Fruit fly (Drosophila melanogaster) whole organism, embryonic: ENCODE measurements around the gene CG43954.

Experiments used
- B-H2 ChIP-seq: fragments of 200-800 bp; sonication (Bioruptor generic); optimal IDR thresholded peaks from 2 replicates; lab custom pipeline; 2018; ENCODE audit warnings: missing biosample characterization, mild to moderate bottlenecking, missing genetic modification characterization
- Bteb2 ChIP-seq: fragments of 200-800 bp; sonication (Bioruptor generic); optimal IDR thresholded peaks from 2 replicates; lab custom pipeline; 2016; ENCODE audit warnings: missing biosample characterization, missing genetic modification characterization
- CG10209 ChIP-seq: fragments of 200-800 bp; sonication (Bioruptor generic); optimal IDR thresholded peaks from 3 replicates; lab custom pipeline; 2017; ENCODE audit warnings: missing biosample characterization, mild to moderate bottlenecking, missing genetic modification characterization, missing genetic modification reagents
- CG11085 ChIP-seq: fragments of 200-800 bp; sonication (Bioruptor generic); IDR thresholded peaks from 2 replicates; pipeline ENCODE4 v1.3.6; 2022; ENCODE audit warnings: missing biosample characterization, missing genetic modification characterization
- CG11247 ChIP-seq: fragments of 200-800 bp; sonication (Bioruptor generic); IDR thresholded peaks from 2 replicates; pipeline ENCODE4 v1.3.6; 2022; ENCODE audit warnings: missing biosample characterization, missing genetic modification characterization
- CG11560 ChIP-seq: fragments of 200-800 bp; sonication (Bioruptor generic); IDR thresholded peaks from 3 replicates; pipeline ENCODE4 v1.3.6; 2022; ENCODE audit warnings: missing biosample characterization, missing genetic modification characterization
- CG12071 ChIP-seq: fragments of 200-800 bp; sonication (Bioruptor generic); optimal IDR thresholded peaks from 3 replicates; lab custom pipeline; 2018; ENCODE audit warnings: missing biosample characterization, mild to moderate bottlenecking, missing genetic modification characterization
- CG15514 ChIP-seq: fragments of 200-800 bp; sonication (Bioruptor generic); optimal IDR thresholded peaks from 3 replicates; lab custom pipeline; 2017; ENCODE audit warnings: missing biosample characterization, missing genetic modification characterization, mild to moderate bottlenecking, moderate library complexity, missing genetic modification reagents
- CG17829 ChIP-seq: fragments of 200-800 bp; optimal IDR thresholded peaks from 2 replicates; lab custom pipeline; 2019; ENCODE audit warnings: missing biosample characterization, mild to moderate bottlenecking, missing genetic modification characterization, moderate library complexity
- CG17912 ChIP-seq: fragments of 200-800 bp; sonication (Bioruptor generic); optimal IDR thresholded peaks from 2 replicates; lab custom pipeline; 2018; ENCODE audit warnings: missing biosample characterization, mild to moderate bottlenecking, missing genetic modification characterization
- CG18599 ChIP-seq: fragments of 200-800 bp; sonication (Bioruptor generic); optimal IDR thresholded peaks from 3 replicates; lab custom pipeline; 2017; ENCODE audit warnings: missing biosample characterization, missing genetic modification characterization, mild to moderate bottlenecking, moderate library complexity, missing genetic modification reagents
- CG2875 ChIP-seq: fragments of 200-800 bp; sonication (Bioruptor generic); optimal IDR thresholded peaks from 2 replicates; lab custom pipeline; 2017; ENCODE audit warnings: missing biosample characterization, mild to moderate bottlenecking, missing genetic modification characterization, missing genetic modification reagents
- CG3281 ChIP-seq: fragments of 200-800 bp; sonication (Bioruptor generic); optimal IDR thresholded peaks from 3 replicates; lab custom pipeline; 2017; ENCODE audit warnings: missing biosample characterization, mild to moderate bottlenecking, missing genetic modification characterization
- CG34376 ChIP-seq: fragments of 200-800 bp; sonication (Bioruptor generic); optimal IDR thresholded peaks from 2 replicates; lab custom pipeline; 2018; ENCODE audit warnings: missing biosample characterization, mild to moderate bottlenecking, missing genetic modification characterization
- CG3838 ChIP-seq: fragments of 200-800 bp; sonication (Bioruptor generic); optimal IDR thresholded peaks from 3 replicates; lab custom pipeline; 2016; ENCODE audit warnings: missing biosample characterization, missing genetic modification characterization
- CG7745 ChIP-seq: fragments of 200-800 bp; sonication (Bioruptor generic); optimal IDR thresholded peaks from 2 replicates; lab custom pipeline; 2018; ENCODE audit warnings: missing biosample characterization, mild to moderate bottlenecking, missing genetic modification characterization, moderate library complexity
- CG7963 ChIP-seq: fragments of 200-800 bp; sonication (Bioruptor generic); IDR thresholded peaks from 3 replicates; pipeline ENCODE4 v1.3.6; 2022; ENCODE audit warnings: missing biosample characterization, missing genetic modification characterization; ENCODE audit not compliant: partially characterized antibody
- CG7987 ChIP-seq: fragments of 200-800 bp; sonication (Bioruptor generic); optimal IDR thresholded peaks from 2 replicates; lab custom pipeline; 2018; ENCODE audit warnings: missing biosample characterization, mild to moderate bottlenecking, missing genetic modification characterization, moderate library complexity
- D19A ChIP-seq: fragments of 200-800 bp; optimal IDR thresholded peaks from 3 replicates; lab custom pipeline; 2019; ENCODE audit warnings: missing biosample characterization, mild to moderate bottlenecking, missing genetic modification characterization, moderate library complexity
- Dip2 ChIP-seq: fragments of 200-800 bp; sonication (Bioruptor generic); IDR thresholded peaks from 2 replicates; pipeline ENCODE4 v1.3.6; 2022; ENCODE audit warnings: missing biosample characterization, missing genetic modification characterization
- Dip3 ChIP-seq: fragments of 200-800 bp; sonication (Bioruptor generic); optimal IDR thresholded peaks from 3 replicates; lab custom pipeline; 2016; ENCODE audit warnings: missing biosample characterization, missing genetic modification characterization
- Dref ChIP-seq: fragments of 200-800 bp; sonication (Bioruptor generic); IDR thresholded peaks from 2 replicates; pipeline ENCODE4 v1.3.6; 2022; ENCODE audit warnings: missing biosample characterization, missing genetic modification characterization
- Drgx ChIP-seq: fragments of 200-800 bp; sonication (Bioruptor generic); IDR thresholded peaks from 2 replicates; pipeline ENCODE4 v1.3.6; 2022; ENCODE audit warnings: missing biosample characterization, missing genetic modification characterization
- Ets97D ChIP-seq: fragments of 200-800 bp; sonication (Bioruptor generic); optimal IDR thresholded peaks from 3 replicates; lab custom pipeline; 2016; ENCODE audit warnings: missing biosample characterization, missing genetic modification characterization
- Fer1 ChIP-seq: fragments of 200-800 bp; sonication (Bioruptor generic); optimal IDR thresholded peaks from 2 replicates; lab custom pipeline; 2017; ENCODE audit warnings: missing biosample characterization, mild to moderate bottlenecking, missing genetic modification characterization
- HHEX ChIP-seq: fragments of 200-800 bp; sonication (Bioruptor generic); optimal IDR thresholded peaks from 3 replicates; lab custom pipeline; 2017; ENCODE audit warnings: missing biosample characterization, mild to moderate bottlenecking, missing genetic modification characterization, missing genetic modification reagents
- HLH3B ChIP-seq: fragments of 200-800 bp; sonication (Bioruptor generic); IDR thresholded peaks from 2 replicates; pipeline ENCODE4 v1.3.6; 2022; ENCODE audit warnings: missing biosample characterization, missing genetic modification characterization
- Lpt ChIP-seq: fragments of >200 bp; optimal IDR thresholded peaks from 2 replicates; lab custom pipeline; 2018; ENCODE audit warnings: missing biosample characterization, missing genetic modification characterization
- Meics ChIP-seq: fragments of 200-800 bp; sonication (Bioruptor generic); optimal IDR thresholded peaks from 2 replicates; lab custom pipeline; 2017; ENCODE audit warnings: missing biosample characterization, mild to moderate bottlenecking, missing genetic modification characterization
- Mrtf ChIP-seq: fragments of 200-800 bp; sonication (Bioruptor generic); IDR thresholded peaks from 3 replicates; pipeline ENCODE4 v1.3.6; 2022; ENCODE audit warnings: missing biosample characterization, missing genetic modification characterization
- Ptx1 ChIP-seq: fragments of 200-800 bp; sonication (Bioruptor generic); IDR thresholded peaks from 2 replicates; pipeline ENCODE4 v1.3.6; 2022; ENCODE audit warnings: missing biosample characterization, missing genetic modification characterization
- Rfx ChIP-seq: fragments of 200-800 bp; sonication (Bioruptor generic); IDR thresholded peaks from 2 replicates; pipeline ENCODE4 v1.3.6; 2022; ENCODE audit warnings: missing biosample characterization, missing genetic modification characterization
- caup ChIP-seq: fragments of 200-800 bp; sonication (Bioruptor generic); optimal IDR thresholded peaks from 3 replicates; lab custom pipeline; 2017; ENCODE audit warnings: missing biosample characterization, mild to moderate bottlenecking, missing genetic modification characterization, moderate library complexity; ENCODE audit not compliant: severe bottlenecking
- chm ChIP-seq: fragments of 200-800 bp; sonication (Bioruptor generic); IDR thresholded peaks from 2 replicates; pipeline ENCODE4 v1.3.6; 2022; ENCODE audit warnings: missing biosample characterization, missing genetic modification characterization
- crol ChIP-seq: fragments of 200-800 bp; sonication (Bioruptor generic); IDR thresholded peaks from 2 replicates; pipeline ENCODE4 v1.3.6; 2022; ENCODE audit warnings: missing biosample characterization, missing genetic modification characterization
- exex ChIP-seq: fragments of 200-800 bp; sonication (Bioruptor generic); optimal IDR thresholded peaks from 4 replicates; lab custom pipeline; 2018; ENCODE audit warnings: missing biosample characterization, mild to moderate bottlenecking, missing genetic modification characterization, moderate library complexity
- grn ChIP-seq: fragments of 200-800 bp; sonication (Bioruptor generic); optimal IDR thresholded peaks from 3 replicates; lab custom pipeline; 2017; ENCODE audit warnings: missing biosample characterization, missing genetic modification characterization
- hkb ChIP-seq, 2 experiments: fragments of 200-800 bp in 1 of 2; fragments of >200 bp in 1 of 2; sonication (Bioruptor generic) in 1 of 2; IDR thresholded peaks in 1 of 2; optimal IDR thresholded peaks in 1 of 2; 2 replicates each; pipeline versions ENCODE4 v1.3.6 to Lab custom; 2017 to 2022; ENCODE audit warnings: missing biosample characterization in 1 of 2, missing genetic modification characterization in 1 of 2
- lab ChIP-seq: fragments of 200-800 bp; sonication (Bioruptor generic); optimal IDR thresholded peaks from 3 replicates; lab custom pipeline; 2017; ENCODE audit warnings: missing biosample characterization, missing genetic modification characterization, mild to moderate bottlenecking, moderate library complexity, missing genetic modification reagents
- otp ChIP-seq: fragments of 200-800 bp; sonication (Bioruptor generic); IDR thresholded peaks from 3 replicates; pipeline ENCODE4, ENCODE4 v1.3.6; 2022; ENCODE audit warnings: missing biosample characterization, missing genetic modification characterization
- pfk ChIP-seq: fragments of 200-800 bp; sonication (Bioruptor generic); optimal IDR thresholded peaks from 2 replicates; lab custom pipeline; 2018; ENCODE audit warnings: missing biosample characterization, mild to moderate bottlenecking, missing genetic modification characterization, moderate library complexity
- so ChIP-seq: fragments of 200-800 bp; sonication (Bioruptor generic); IDR thresholded peaks from 3 replicates; pipeline ENCODE4 v1.3.6; 2022; ENCODE audit warnings: missing biosample characterization, missing genetic modification characterization
- sug ChIP-seq: fragments of 200-800 bp; optimal IDR thresholded peaks from 2 replicates; lab custom pipeline; 2019; ENCODE audit warnings: missing biosample characterization, mild to moderate bottlenecking, missing genetic modification characterization, moderate library complexity
- vvl ChIP-seq: fragments of 200-800 bp; sonication (Bioruptor generic); IDR thresholded peaks from 2 replicates; pipeline ENCODE4 v1.3.6; 2022; ENCODE audit warnings: missing biosample characterization, missing genetic modification characterization
- wek ChIP-seq: fragments of 200-800 bp; sonication (Bioruptor generic); optimal IDR thresholded peaks from 3 replicates; lab custom pipeline; 2018; ENCODE audit warnings: missing biosample characterization, mild to moderate bottlenecking, missing genetic modification characterization, moderate library complexity
- zfh2 ChIP-seq: fragments of 200-800 bp; sonication (Bioruptor generic); optimal IDR thresholded peaks from 2 replicates; lab custom pipeline; 2016; ENCODE audit warnings: missing biosample characterization, missing genetic modification characterization

CG43954 gene

dm6 chr3L:16670882-16671675 lies 40.4 kb downstream of the CG43954 start:
- TF ChIP-seq D19A (tag; lab: Kevin White, UChicago) (peak; percentile 67), grn (GFP tag; lab: Kevin White, UChicago) (peak; percentile 15), Bteb2 (no peak), CG34376 (GFP tag; lab: Kevin White, UChicago) (peak; percentile 9), sug (peak; percentile 5), CG11560 (no peak), exex (peak; percentile 93), CG3838 (GFP tag; lab: Kevin White, UChicago) (no peak)

dm6 chr3L:16670195-16670594 lies 41.3 kb downstream of the CG43954 start:
- TF ChIP-seq so (peak; percentile 37; the same call in 1 of the 3 replicates), Fer1 (GFP tag; lab: Kevin White, UChicago) (peak; percentile 49), Lpt (GFP tag; lab: Kevin White, UChicago) (no peak), Meics (GFP tag; lab: Kevin White, UChicago) (peak; percentile 8), Ets97D (GFP tag; lab: Kevin White, UChicago) (no peak), CG7963 (GFP tag; lab: Robert Waterston, UW) (no peak), pfk (GFP tag; lab: Kevin White, UChicago) (peak; percentile 54), Dip2 (GFP tag; lab: Robert Waterston, UW) (no peak), vvl (GFP tag; lab: Robert Waterston, UW) (0 out of 2 replicates have a peak, but pooled peaks have one; percentile 20), Drgx (no peak), Dref (GFP tag; lab: Robert Waterston, UW) (peak; percentile 21; the same call in 1 of the 2 replicates), CG2875 (GFP tag; lab: Kevin White, UChicago) (peak; percentile 38), otp (GFP tag; lab: Robert Waterston, UW) (0 out of 3 replicates have a peak, but pooled peaks have one; percentile 35), wek (GFP tag; lab: Kevin White, UChicago) (peak; percentile 20), Mrtf (GFP tag; lab: Robert Waterston, UW) (0 out of 3 replicates have a peak, but pooled peaks have one; percentile 13), crol (GFP tag; lab: Robert Waterston, UW) (peak; percentile 48; the same call in 1 of the 2 replicates), Dip3 (GFP tag; lab: Kevin White, UChicago) (peak; percentile 4), CG12071 (peak; percentile 14), CG15514 (GFP tag; lab: Kevin White, UChicago) (peak; percentile 35), caup (GFP tag; lab: Kevin White, UChicago) (peak; percentile 74), CG7987 (GFP tag; lab: Kevin White, UChicago) (peak; percentile 35), hkb (optimal IDR thresholded peaks at IDR 0.05; lab: Kevin White, UChicago) (no peak), hkb (GFP tag; IDR thresholded peaks at IDR 0.05; lab: Robert Waterston, UW) (peak; percentile 25; the same call in 1 of the 2 replicates), chm (GFP tag; lab: Robert Waterston, UW) (0 out of 2 replicates have a peak, but pooled peaks have one; percentile 54), CG18599 (peak; percentile 52), CG17829 (tag; lab: Kevin White, UChicago) (no peak), CG11247 (GFP tag; lab: Robert Waterston, UW) (0 out of 2 replicates have a peak, but pooled peaks have one; percentile 25), Rfx (GFP tag; lab: Robert Waterston, UW) (peak; percentile 20; the same call in 1 of the 2 replicates), Ptx1 (GFP tag; lab: Robert Waterston, UW) (0 out of 2 replicates have a peak, but pooled peaks have one; percentile 9), B-H2 (peak; percentile 17), HLH3B (GFP tag; lab: Robert Waterston, UW) (0 out of 2 replicates have a peak, but pooled peaks have one; percentile 21), zfh2 (GFP tag; lab: Kevin White, UChicago) (no peak), lab (peak; percentile 89), HHEX (GFP tag; lab: Kevin White, UChicago) (peak; percentile 34), CG11085 (GFP tag; lab: Robert Waterston, UW) (peak; percentile 19; the same call in 1 of the 2 replicates), CG17912 (GFP tag; lab: Kevin White, UChicago) (peak; percentile 46), CG3281 (peak; percentile 7), CG7745 (tag; lab: Kevin White, UChicago) (peak; percentile 10), CG10209 (GFP tag; lab: Kevin White, UChicago) (peak; percentile 21)
